Worm (Caenorhabditis elegans): ENCODE data around the gene srh-212.

DNA sequence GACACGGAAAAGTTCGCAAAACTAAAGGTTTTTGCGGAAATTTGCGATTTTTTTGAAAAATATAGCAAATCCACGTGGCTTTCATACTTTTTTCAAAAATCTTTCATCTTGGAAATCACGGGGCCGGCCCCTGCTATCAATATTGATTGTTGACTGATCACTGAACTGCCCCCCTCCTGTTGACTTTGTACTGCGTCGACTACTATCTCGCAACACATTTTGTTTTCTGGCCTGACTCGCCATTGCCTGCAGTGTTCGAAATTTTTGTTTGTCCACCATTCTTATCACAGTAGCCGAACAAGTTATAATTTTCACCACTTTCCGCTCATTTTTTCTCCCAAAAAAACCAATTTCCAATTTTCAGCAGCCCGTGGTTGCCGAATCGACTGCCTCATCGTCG, 15.9 kb downstream of the srh-212 start:
- TF ChIP-seq him-1 (tag; optimal IDR thresholded peaks at IDR 0.05) = no peak
- TF ChIP-seq dao-5 (tag; optimal IDR thresholded peaks at IDR 0.05) = no peak

Measured in whole organism, L4/young adult.